Worm (Caenorhabditis elegans): Measurements from ENCODE around the gene C46A5.4.

ce11 chrIV:7782292-7782691, 25.1 kb upstream of the C46A5.4 start, which contains the start of gene sec-10:
- TF ChIP-seq tbx-2 (tag; optimal IDR thresholded peaks at IDR 0.05) (no peak), fos-1 (tag; optimal IDR thresholded peaks at IDR 0.05) (no peak), lin-39 (tag; optimal IDR thresholded peaks at IDR 0.05) (no peak), pha-4 (tag; optimal IDR thresholded peaks at IDR 0.05) (peak; percentile 18), nhr-23 (tag; optimal IDR thresholded peaks at IDR 0.05) (no peak), ZK546.5 (tag; optimal IDR thresholded peaks at IDR 0.05) (no peak), mdl-1 (tag; optimal IDR thresholded peaks at IDR 0.05) (no peak), ceh-82 (tag; optimal IDR thresholded peaks at IDR 0.05) (no peak), ama-1 (optimal IDR thresholded peaks at IDR 0.05) (no peak), snpc-4 (tag; optimal IDR thresholded peaks at IDR 0.05) (no peak), aly-2 (tag; optimal IDR thresholded peaks at IDR 0.05) (no peak)

All from whole organism, L3 larva.